Worm (Caenorhabditis elegans): ENCODE data around the gene str-136.

The str-136 gene

ce11 chrV:8247311-8248105 lies 31.2 kb downstream of the str-136 start:
- TF ChIP-seq nhr-25 (tag; optimal IDR thresholded peaks at IDR 0.05) (peak; percentile 62), ceh-16 (tag; optimal IDR thresholded peaks at IDR 0.05) (no peak), unc-39 (tag; optimal IDR thresholded peaks at IDR 0.05) (no peak), zag-1 (tag; optimal IDR thresholded peaks at IDR 0.05) (no peak), lsy-12 (tag; optimal IDR thresholded peaks at IDR 0.05) (peak; percentile 53), sea-2 (GFP tag; optimal IDR thresholded peaks at IDR 0.05) (no peak), nhr-23 (tag; optimal IDR thresholded peaks at IDR 0.05) (peak; percentile 85), snpc-4 (tag; optimal IDR thresholded peaks at IDR 0.05) (peak; percentile 99), daf-12 (tag; optimal IDR thresholded peaks at IDR 0.05) (no peak), mdl-1 (tag; optimal IDR thresholded peaks at IDR 0.05) (no peak), hmg-11 (tag; optimal IDR thresholded peaks at IDR 0.05) (no peak), nfya-1 (tag; optimal IDR thresholded peaks at IDR 0.05; ENCODE audit: insufficient read depth) (peak; percentile 69), pha-4 (tag; optimal IDR thresholded peaks at IDR 0.05) (peak; percentile 20), ztf-4 (tag; optimal IDR thresholded peaks at IDR 0.05) (peak; percentile 20), fkh-2 (tag; optimal IDR thresholded peaks at IDR 0.05) (no peak), nhr-76 (tag; optimal IDR thresholded peaks at IDR 0.05) (no peak), elt-3 (tag; optimal IDR thresholded peaks at IDR 0.05) (peak in 1 of 3 experiments; percentile 68), tbx-2 (tag; optimal IDR thresholded peaks at IDR 0.05) (peak; percentile 14), fkh-10 (GFP tag; optimal IDR thresholded peaks at IDR 0.05) (no peak), nhr-12 (tag; optimal IDR thresholded peaks at IDR 0.05) (no peak), ceh-82 (tag; optimal IDR thresholded peaks at IDR 0.05) (peak; percentile 17), nhr-43 (tag; optimal IDR thresholded peaks at IDR 0.05; ENCODE audit: poor library complexity, severe bottlenecking) (peak; percentile 88), ceh-28 (tag; optimal IDR thresholded peaks at IDR 0.05) (peak; percentile 69), ama-1 (optimal IDR thresholded peaks at IDR 0.05) (peak; percentile 95), nhr-28 (tag; optimal IDR thresholded peaks at IDR 0.05) (no peak), jun-1 (tag; optimal IDR thresholded peaks at IDR 0.05) (peak; percentile 25), R02D3.7 (tag; optimal IDR thresholded peaks at IDR 0.05) (peak; percentile 57), nhr-67 (tag; optimal IDR thresholded peaks at IDR 0.05) (no peak), egl-27 (tag; optimal IDR thresholded peaks at IDR 0.05) (peak; percentile 11), lin-39 (tag; optimal IDR thresholded peaks at IDR 0.05) (no peak), ceh-9 (tag; optimal IDR thresholded peaks at IDR 0.05) (no peak), fos-1 (tag; optimal IDR thresholded peaks at IDR 0.05) (peak; percentile 48), nhr-11 (tag; optimal IDR thresholded peaks at IDR 0.05) (no peak), nhr-237 (tag; optimal IDR thresholded peaks at IDR 0.05) (no peak), elt-1 (tag; optimal IDR thresholded peaks at IDR 0.05) (no peak), ztf-11 (tag; optimal IDR thresholded peaks at IDR 0.05) (no peak), egl-5 (tag; optimal IDR thresholded peaks at IDR 0.05) (no peak), skn-1 (tag; optimal IDR thresholded peaks at IDR 0.05) (no peak), ZK546.5 (tag; optimal IDR thresholded peaks at IDR 0.05) (no peak), aly-2 (tag; optimal IDR thresholded peaks at IDR 0.05) (no peak), pqm-1 (tag; optimal IDR thresholded peaks at IDR 0.05) (peak; percentile 82), mml-1 (tag; optimal IDR thresholded peaks at IDR 0.05) (no peak), eor-1 (tag; optimal IDR thresholded peaks at IDR 0.05) (no peak), unc-62 (GFP tag; optimal IDR thresholded peaks at IDR 0.05) (peak; percentile 10), elt-2 (tag; optimal IDR thresholded peaks at IDR 0.05) (peak; percentile 66), nhr-77 (tag; optimal IDR thresholded peaks at IDR 0.05) (peak; percentile 78), lin-15B (tag; optimal IDR thresholded peaks at IDR 0.05) (peak; percentile 53)

All from whole organism, L3 larva.